Worm (Caenorhabditis elegans): ENCODE measurements around the gene C44H9.7.

- TF ChIP-seq skn-1 (tag; optimal IDR thresholded peaks at IDR 0.05) (no peak), elt-1 (tag; optimal IDR thresholded peaks at IDR 0.05) (no peak), ztf-4 (tag; optimal IDR thresholded peaks at IDR 0.05) (no peak), unc-62 (GFP tag; optimal IDR thresholded peaks at IDR 0.05) (no peak), R02D3.7 (tag; optimal IDR thresholded peaks at IDR 0.05) (no peak), ama-1 (optimal IDR thresholded peaks at IDR 0.05) (no peak), snpc-4 (tag; optimal IDR thresholded peaks at IDR 0.05) (no peak), fos-1 (tag; optimal IDR thresholded peaks at IDR 0.05) (no peak), zag-1 (tag; optimal IDR thresholded peaks at IDR 0.05) (no peak), blmp-1 (tag; optimal IDR thresholded peaks at IDR 0.05; ENCODE audit: insufficient read depth) (no peak), unc-39 (tag; optimal IDR thresholded peaks at IDR 0.05) (no peak), egl-27 (tag; optimal IDR thresholded peaks at IDR 0.05) (no peak)
Observed at ce11 chrV:12871753-12872152, 17.1 kb upstream of the C44H9.7 start, which contains the start of gene bus-19.
